Worm (Caenorhabditis elegans) whole organism, L4 larva: ENCODE data around the gene F59B10.3.

Source experiments
- F10B5.3 ChIP-seq: sonication (generic microtip); optimal IDR thresholded peaks from 2 replicates; lab custom pipeline; 2016; ENCODE audit warnings: mild to moderate bottlenecking, missing genetic modification characterization, missing compliant biosample characterization
- F37D6.2 ChIP-seq: sonication (generic microtip); optimal IDR thresholded peaks from 2 replicates; lab custom pipeline; 2016; ENCODE audit warnings: mild to moderate bottlenecking, missing genetic modification characterization, missing compliant biosample characterization
- F44E2.7 ChIP-seq: fragments of 200-800 bp; sonication (Bioruptor generic); IDR thresholded peaks from 2 replicates; pipeline ENCODE4 v2.1.2; 2022; ENCODE audit warnings: missing genetic modification characterization, missing compliant biosample characterization
- Y5F2A.4 ChIP-seq: fragments of 200-800 bp; sonication (Bioruptor generic); optimal IDR thresholded peaks from 2 replicates; lab custom pipeline; 2018; ENCODE audit warnings: mild to moderate bottlenecking, missing genetic modification characterization, missing compliant biosample characterization
- aha-1 ChIP-seq: fragments of 150-350 bp; peaks from one replicate; lab custom pipeline; 2014; ENCODE audit warnings: missing biosample characterization, missing genetic modification characterization
- ama-1 ChIP-seq: fragments of 150-350 bp; optimal IDR thresholded peaks from 2 replicates; lab custom pipeline; 2014; ENCODE audit warnings: inconsistent platforms, mixed read lengths
- arid-1 ChIP-seq: fragments of 200-800 bp; sonication (Bioruptor generic); conservative IDR thresholded peaks from 2 replicates; pipeline ENCODE4 v1.3.6; 2022; ENCODE audit warnings: missing genetic modification reagents, missing genetic modification characterization, missing compliant biosample characterization
- attf-4 ChIP-seq: sonication (generic microtip); optimal IDR thresholded peaks from 3 replicates; lab custom pipeline; 2017; ENCODE audit warnings: missing biosample characterization, missing genetic modification characterization
- ceh-20 ChIP-seq: fragments of 200-800 bp; sonication (Bioruptor generic); IDR thresholded peaks from 2 replicates; pipeline ENCODE4 v1.3.6; 2022; ENCODE audit warnings: missing genetic modification reagents, missing genetic modification characterization, missing compliant biosample characterization
- ceh-28 ChIP-seq: fragments of 150-350 bp; optimal IDR thresholded peaks from 2 replicates; lab custom pipeline; 2014; ENCODE audit warnings: missing biosample characterization, missing genetic modification reagents, missing genetic modification characterization
- ceh-44 ChIP-seq: fragments of 200-800 bp; sonication (Bioruptor generic); IDR thresholded peaks from 2 replicates; pipeline ENCODE4 v1.3.6; 2022; ENCODE audit warnings: missing genetic modification reagents, missing genetic modification characterization, missing compliant biosample characterization
- ces-1 ChIP-seq: fragments of 150-350 bp; sonication (generic microtip); optimal IDR thresholded peaks from 4 replicates; lab custom pipeline; 2014; ENCODE audit warnings: missing biosample characterization, missing genetic modification reagents, missing genetic modification characterization
- ctbp-1 ChIP-seq: fragments of 200-800 bp; sonication (Bioruptor generic); IDR thresholded peaks from 2 replicates; pipeline ENCODE4 v1.3.6; 2022; ENCODE audit warnings: missing genetic modification reagents, missing genetic modification characterization, missing compliant biosample characterization
- dmd-6 ChIP-seq: fragments of 200-800 bp; sonication (Bioruptor generic); IDR thresholded peaks from 2 replicates; pipeline ENCODE4 v1.3.6; 2022; ENCODE audit warnings: missing genetic modification reagents, missing genetic modification characterization, missing compliant biosample characterization
- duxl-1 ChIP-seq: sonication (generic microtip); optimal IDR thresholded peaks from 2 replicates; lab custom pipeline; 2016; ENCODE audit warnings: mild to moderate bottlenecking, missing genetic modification characterization, moderate library complexity, missing compliant biosample characterization; ENCODE audit not compliant: poor library complexity
- fkh-10 ChIP-seq: fragments of 150-350 bp; optimal IDR thresholded peaks from 2 replicates; lab custom pipeline; 2014; ENCODE audit warnings: missing biosample characterization, missing genetic modification reagents, missing genetic modification characterization
- hlh-30 ChIP-seq: sonication (generic microtip); optimal IDR thresholded peaks from 2 replicates; lab custom pipeline; 2017; ENCODE audit warnings: antibody characterized with exemption, mild to moderate bottlenecking, missing genetic modification characterization, missing compliant biosample characterization; ENCODE audit not compliant: insufficient read depth
- jun-1 ChIP-seq: fragments of 150-350 bp; optimal IDR thresholded peaks from 2 replicates; lab custom pipeline; 2014; ENCODE audit warnings: missing biosample characterization, missing genetic modification reagents, missing genetic modification characterization
- lin-38 ChIP-seq: fragments of 200-800 bp; sonication (Bioruptor generic); IDR thresholded peaks from 2 replicates; pipeline ENCODE4 v1.3.6; 2022; ENCODE audit warnings: missing genetic modification reagents, missing genetic modification characterization, missing compliant biosample characterization
- mxl-2 ChIP-seq: fragments of 200-800 bp; sonication (Bioruptor generic); conservative IDR thresholded peaks from 2 replicates; pipeline ENCODE4 v1.3.6; 2022; ENCODE audit warnings: missing genetic modification reagents, missing genetic modification characterization, missing compliant biosample characterization
- nhr-102 ChIP-seq: sonication (generic microtip); optimal IDR thresholded peaks from 2 replicates; lab custom pipeline; 2016; ENCODE audit warnings: mild to moderate bottlenecking, missing genetic modification characterization, moderate library complexity, missing compliant biosample characterization
- nhr-111 ChIP-seq: fragments of 200-800 bp; sonication (Bioruptor generic); optimal IDR thresholded peaks from 2 replicates; lab custom pipeline; 2018; ENCODE audit warnings: mild to moderate bottlenecking, missing genetic modification characterization, missing compliant biosample characterization
- nhr-25 ChIP-seq: sonication (generic microtip); optimal IDR thresholded peaks from 2 replicates; lab custom pipeline; 2017; ENCODE audit warnings: missing genetic modification characterization, mild to moderate bottlenecking, missing compliant biosample characterization, antibody characterized with exemption, moderate library complexity, borderline replicate concordance; ENCODE audit not compliant: insufficient read depth
- nhr-28 ChIP-seq: fragments of 150-350 bp; optimal IDR thresholded peaks from 2 replicates; lab custom pipeline; 2014; ENCODE audit warnings: missing biosample characterization, missing genetic modification characterization
- nhr-41 ChIP-seq: fragments of 200-800 bp; sonication (Bioruptor generic); IDR thresholded peaks from 2 replicates; pipeline ENCODE4 v1.3.6; 2022; ENCODE audit warnings: missing genetic modification reagents, missing genetic modification characterization, missing compliant biosample characterization
- nhr-6 ChIP-seq: fragments of 150-350 bp; optimal IDR thresholded peaks from 2 replicates; lab custom pipeline; 2014; ENCODE audit warnings: missing biosample characterization, missing genetic modification characterization
- nhr-76 ChIP-seq: fragments of 150-350 bp; optimal IDR thresholded peaks from 2 replicates; lab custom pipeline; 2014; ENCODE audit warnings: missing biosample characterization, missing genetic modification characterization
- rbr-2 ChIP-seq: sonication (generic microtip); optimal IDR thresholded peaks from 2 replicates; lab custom pipeline; 2016; ENCODE audit warnings: missing genotype, missing genetic modification characterization, missing compliant biosample characterization
- saeg-2 ChIP-seq: fragments of 200-800 bp; sonication (Bioruptor generic); IDR thresholded peaks from 2 replicates; pipeline ENCODE4 v1.3.6; 2022; ENCODE audit warnings: missing genetic modification reagents, missing genetic modification characterization, missing compliant biosample characterization
- sdz-12 ChIP-seq: fragments of 200-800 bp; sonication (Bioruptor generic); optimal IDR thresholded peaks from 2 replicates; lab custom pipeline; 2018; ENCODE audit warnings: mild to moderate bottlenecking, missing genetic modification characterization, missing compliant biosample characterization
- set-16 ChIP-seq: fragments of 200-800 bp; sonication (Bioruptor generic); IDR thresholded peaks from 2 replicates; pipeline ENCODE4 v1.3.6; 2022; ENCODE audit warnings: missing genetic modification reagents, missing genetic modification characterization, missing compliant biosample characterization
- skn-1 ChIP-seq: fragments of 150-350 bp; optimal IDR thresholded peaks from 2 replicates; lab custom pipeline; 2014; ENCODE audit warnings: missing biosample characterization, missing genetic modification characterization
- snpc-1.2 ChIP-seq: fragments of 200-800 bp; sonication (Bioruptor generic); IDR thresholded peaks from 2 replicates; pipeline ENCODE4 v1.3.6; 2022; ENCODE audit warnings: missing genetic modification reagents, missing genetic modification characterization, missing compliant biosample characterization
- tag-97 ChIP-seq: fragments of 200-800 bp; sonication (Bioruptor generic); IDR thresholded peaks from 2 replicates; pipeline ENCODE4 v1.3.6; 2022; ENCODE audit warnings: missing genetic modification characterization, missing compliant biosample characterization
- tra-1 ChIP-seq: fragments of 200-800 bp; sonication (Bioruptor generic); IDR thresholded peaks from 2 replicates; pipeline ENCODE4 v1.3.6; 2022; ENCODE audit warnings: missing genetic modification reagents, missing genetic modification characterization, missing compliant biosample characterization
- unc-62 ChIP-seq, 3 experiments: fragments of 150-350 bp in 1 of 3; sonication (generic microtip); optimal IDR thresholded peaks in 2 of 3; peaks in 1 of 3; 1 replicate in 1 of 3; 2 replicates in 2 of 3; lab custom pipeline; 2014 to 2017; ENCODE audit warnings: missing biosample characterization in 3 of 3, missing genetic modification characterization in 3 of 3, missing genetic modification reagents in 3 of 3, missing genotype in 1 of 3

The F59B10.3 gene

DNA sequence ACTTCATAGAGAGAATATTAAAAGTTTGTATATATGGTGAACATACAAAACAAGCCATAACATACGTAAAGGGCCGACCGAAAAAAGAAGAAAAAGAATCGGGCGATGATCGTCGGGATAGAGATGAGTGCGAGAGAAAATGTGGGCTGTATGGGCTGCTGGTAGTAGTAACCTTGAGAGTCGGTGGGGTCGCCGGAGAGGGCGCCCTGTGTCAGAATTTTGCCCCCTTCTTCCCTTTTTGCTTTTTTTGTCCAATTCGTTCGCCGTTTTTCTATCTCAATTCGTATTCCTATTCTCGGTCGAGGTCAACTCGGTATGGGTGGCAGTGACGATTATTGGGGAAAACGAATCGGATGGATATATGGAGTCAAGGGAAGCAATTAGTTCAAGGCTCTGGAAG is 4.4 kb upstream of the F59B10.3 start:
- TF ChIP-seq ctbp-1 (GFP tag; lab: Robert Waterston, UW) (no peak), nhr-28 (tag; lab: Kevin White, UChicago) (peak; percentile 13), nhr-25 (tag; lab: Kevin White, UChicago) (peak; percentile 71), unc-62 (GFP tag; optimal IDR thresholded peaks at IDR 0.05 in 1 of 2; lab: Kevin White, UChicago) (peak in 1 of 2 experiments; percentile 81), unc-62 (tag; optimal IDR thresholded peaks at IDR 0.05; lab: Kevin White, UChicago) (no peak)

DNA sequence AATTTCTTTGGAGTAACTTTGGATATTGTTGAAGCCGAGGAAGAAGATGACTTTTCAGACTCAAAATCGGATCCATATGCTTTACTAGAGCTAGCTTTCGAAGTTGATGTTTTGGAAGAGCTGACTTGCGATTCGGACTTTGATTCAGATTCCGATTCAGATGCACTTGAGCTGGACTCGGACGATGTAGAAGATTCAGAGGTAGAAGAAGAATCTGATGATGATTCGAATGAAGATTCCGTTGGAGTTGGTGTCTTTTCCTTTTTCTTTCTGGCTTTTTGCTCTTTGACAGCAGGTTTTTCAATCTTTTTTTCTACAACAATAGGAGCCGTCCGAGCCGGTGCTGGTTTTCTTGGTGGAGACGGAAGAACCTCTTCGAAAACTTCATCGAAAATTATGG is 2.4 kb upstream of the F59B10.3 start:
- TF ChIP-seq nhr-76 (tag; lab: Kevin White, UChicago): no peak
- TF ChIP-seq nhr-102 (tag; lab: Kevin White, UChicago): no peak
- TF ChIP-seq duxl-1 (tag; lab: Kevin White, UChicago): no peak
- TF ChIP-seq unc-62 (GFP tag; optimal IDR thresholded peaks at IDR 0.05 in 1 of 2; lab: Kevin White, UChicago): peak in 1 of 2 experiments; percentile 90
- TF ChIP-seq unc-62 (tag; optimal IDR thresholded peaks at IDR 0.05; lab: Kevin White, UChicago): no peak
- TF ChIP-seq skn-1 (tag; lab: Kevin White, UChicago): no peak
- no peak for TF ChIP-seq ces-1 (GFP tag; lab: Kevin White, UChicago)
- TF ChIP-seq rbr-2 (tag; lab: Kevin White, UChicago): no peak
- TF ChIP-seq snpc-1.2 (GFP tag; lab: Robert Waterston, UW): no peak
- TF ChIP-seq set-16 (GFP tag; lab: Robert Waterston, UW): no peak
- TF ChIP-seq jun-1 (tag; lab: Kevin White, UChicago): no peak
- no peak for TF ChIP-seq mxl-2 (GFP tag; lab: Robert Waterston, UW)
- TF ChIP-seq saeg-2: no peak
- no peak for TF ChIP-seq attf-4 (tag; lab: Kevin White, UChicago)
- TF ChIP-seq F37D6.2: no peak
- no peak for TF ChIP-seq Y5F2A.4 (GFP tag; lab: Kevin White, UChicago)
- no peak for TF ChIP-seq F10B5.3 (tag; lab: Kevin White, UChicago)
- peak; percentile 5 for TF ChIP-seq aha-1 (tag; lab: Kevin White, UChicago)

DNA sequence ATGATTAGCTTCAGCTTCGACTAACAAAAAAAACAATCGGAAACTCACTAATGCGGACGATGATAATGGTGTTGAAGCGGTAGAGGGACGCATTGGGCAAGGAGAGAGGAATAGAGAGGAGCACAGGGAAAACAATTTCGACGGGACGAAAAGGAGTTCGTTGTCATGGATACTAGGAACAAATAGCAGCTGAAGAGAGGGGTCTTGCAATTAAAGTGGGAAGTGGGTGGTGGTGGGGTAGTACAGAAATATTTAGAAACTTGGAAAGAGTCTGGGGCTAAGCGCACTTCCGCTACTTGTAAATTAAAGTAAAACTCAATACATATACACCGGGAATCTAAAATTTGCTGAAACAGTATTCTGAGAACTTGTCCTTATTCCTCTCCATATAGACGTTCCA is 596 bp upstream of the F59B10.3 start, which contains the start of gene F59B10.2:
F59B10.2 (minus strand) TSS at position 101 of the 400 bp plus-strand sequence.
- no peak for TF ChIP-seq nhr-111
- no peak for TF ChIP-seq fkh-10 (GFP tag; lab: Kevin White, UChicago)
- TF ChIP-seq sdz-12 (GFP tag; lab: Kevin White, UChicago): no peak
- no peak for TF ChIP-seq ceh-20 (GFP tag; lab: Robert Waterston, UW)
- no peak for TF ChIP-seq nhr-6 (tag; lab: Kevin White, UChicago)
- no peak for TF ChIP-seq nhr-25 (tag; lab: Kevin White, UChicago)
- no peak for TF ChIP-seq arid-1
- no peak for TF ChIP-seq F44E2.7 (GFP tag; lab: Robert Waterston, UW)
- TF ChIP-seq attf-4 (tag; lab: Kevin White, UChicago): no peak

DNA sequence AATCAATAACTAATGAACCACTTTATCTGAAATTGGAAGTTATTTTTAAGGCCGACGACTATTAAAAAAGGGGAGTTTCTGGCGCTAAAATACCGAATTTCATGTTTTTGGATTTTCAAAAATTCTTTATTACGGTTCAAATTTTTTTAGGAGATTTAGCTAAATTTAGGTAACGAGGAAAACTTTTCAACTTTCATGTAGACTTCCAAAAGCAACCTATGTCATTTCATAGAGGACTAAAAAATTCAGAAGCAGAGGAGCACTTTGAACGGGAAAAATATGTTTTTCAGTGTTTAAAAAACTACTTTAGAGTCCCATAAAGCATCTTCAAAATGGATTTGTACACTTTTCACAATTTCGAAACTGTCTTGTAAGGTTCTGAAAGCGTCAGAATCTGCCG is 3.0 kb downstream of the F59B10.3 start:
- peak; percentile 35 for TF ChIP-seq ama-1 (lab: Kevin White, UChicago)
- TF ChIP-seq unc-62 (GFP tag; optimal IDR thresholded peaks at IDR 0.05 in 1 of 2; lab: Kevin White, UChicago): peak in 1 of 2 experiments; percentile 94
- TF ChIP-seq unc-62 (tag; optimal IDR thresholded peaks at IDR 0.05; lab: Kevin White, UChicago): no peak
- no peak for TF ChIP-seq tra-1 (GFP tag; lab: Robert Waterston, UW)

DNA sequence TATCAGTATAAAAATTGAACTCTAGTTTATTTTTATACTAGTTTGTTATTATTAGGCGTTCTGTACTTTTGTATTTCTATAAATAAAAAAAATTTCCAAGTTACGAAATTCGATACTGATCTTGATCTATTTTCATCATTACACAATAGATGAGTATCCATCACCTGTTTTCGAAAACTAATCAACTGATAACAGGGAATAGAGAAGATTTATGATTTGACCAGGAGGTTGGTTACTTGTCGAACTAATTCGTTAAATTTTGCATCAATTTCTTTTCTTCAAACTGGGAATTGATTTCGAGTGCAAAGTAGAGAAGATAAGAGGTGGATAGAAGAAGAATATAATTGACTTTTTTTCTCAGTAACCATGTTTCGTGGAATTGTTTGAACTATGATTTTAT is 5.1 kb downstream of the F59B10.3 start:
- TF ChIP-seq hlh-30: peak; percentile 38
- TF ChIP-seq tag-97 (GFP tag; lab: Robert Waterston, UW): no peak
- TF ChIP-seq ceh-44 (GFP tag; lab: Robert Waterston, UW): no peak
- peak; percentile 15; the same call in 1 of the 2 replicates for TF ChIP-seq dmd-6
- no peak for TF ChIP-seq ceh-28 (tag; lab: Kevin White, UChicago)
- TF ChIP-seq aha-1 (tag; lab: Kevin White, UChicago): peak; percentile 91
- peak; percentile 50 for TF ChIP-seq nhr-28 (tag; lab: Kevin White, UChicago)
- no peak for TF ChIP-seq lin-38
- no peak for TF ChIP-seq nhr-41 (GFP tag; lab: Robert Waterston, UW)
